Worm (Caenorhabditis elegans): ENCODE measurements around the gene glb-29.

DNA sequence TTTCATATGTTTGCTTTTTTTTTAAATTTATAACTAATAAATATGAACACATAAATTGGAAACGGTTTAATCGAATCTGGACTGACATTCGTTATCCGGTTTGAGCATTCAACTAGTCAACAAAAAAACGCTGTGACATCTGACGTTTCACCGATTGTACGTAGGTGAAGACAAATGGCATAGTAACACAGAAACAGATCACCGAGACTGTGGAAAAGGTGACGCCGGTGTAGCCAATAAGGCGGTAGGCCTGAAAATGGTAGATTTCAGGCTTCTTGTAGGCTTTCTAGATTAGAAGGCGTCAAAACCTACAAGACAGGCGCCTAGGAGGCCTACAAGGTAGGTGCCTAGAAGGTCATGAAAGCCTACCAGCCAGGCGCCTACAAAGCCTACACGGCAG lies 62.4 kb downstream of the glb-29 start:
- TF ChIP-seq him-1 (tag; optimal IDR thresholded peaks at IDR 0.05) (no peak), dao-5 (tag; optimal IDR thresholded peaks at IDR 0.05) (no peak), W03F9.2 (tag; optimal IDR thresholded peaks at IDR 0.05) (no peak)
